Worm (Caenorhabditis elegans): Measurements from ENCODE around the gene slc-5A12.

ce11 chrIV:11950270-11950669 lies 13.1 kb downstream of the slc-5A12 start, which contains the start of gene tbx-36:
- no peak for TF ChIP-seq nhr-76 (tag; optimal IDR thresholded peaks at IDR 0.05)
- TF ChIP-seq R02D3.7 (tag; optimal IDR thresholded peaks at IDR 0.05): no peak
- TF ChIP-seq unc-62 (GFP tag; optimal IDR thresholded peaks at IDR 0.05): no peak
- no peak for TF ChIP-seq nhr-237 (tag; optimal IDR thresholded peaks at IDR 0.05)
- TF ChIP-seq tbx-2 (tag; optimal IDR thresholded peaks at IDR 0.05): no peak
- no peak for TF ChIP-seq nfya-1 (tag; optimal IDR thresholded peaks at IDR 0.05; ENCODE audit: insufficient read depth)

Data from whole organism, L3 larva.